Fruit fly (Drosophila melanogaster) whole organism, pupa: ENCODE results near the gene VhaAC39-2.

ENCODE experiments used
- CG10348 ChIP-seq: fragments of 200-800 bp; sonication (Bioruptor generic); IDR thresholded peaks from 2 replicates; pipeline ENCODE4 v1.3.6; 2022; ENCODE audit warnings: missing biosample characterization, missing genetic modification characterization
- CG12605 ChIP-seq: fragments of 200-800 bp; sonication (Bioruptor generic); IDR thresholded peaks from 2 replicates; pipeline ENCODE4 v1.3.6; 2022; ENCODE audit warnings: missing biosample characterization, missing genetic modification characterization
- CG13204 ChIP-seq: fragments of 200-800 bp; sonication (Bioruptor generic); optimal IDR thresholded peaks from 2 replicates; lab custom pipeline; 2018; ENCODE audit warnings: missing biosample characterization, mild to moderate bottlenecking, missing genetic modification characterization, moderate library complexity
- CG14655 ChIP-seq: fragments of 200-800 bp; sonication (Bioruptor generic); optimal IDR thresholded peaks from 3 replicates; lab custom pipeline; 2017; ENCODE audit warnings: mild to moderate bottlenecking, missing biosample characterization, missing genetic modification reagents, missing genetic modification characterization
- CG15710 ChIP-seq: fragments of 200-800 bp; sonication (Bioruptor generic); optimal IDR thresholded peaks from 2 replicates; lab custom pipeline; 2018; ENCODE audit warnings: missing biosample characterization, mild to moderate bottlenecking, missing genetic modification characterization, moderate library complexity
- CG17806 ChIP-seq: fragments of 200-800 bp; sonication (Bioruptor generic); optimal IDR thresholded peaks from 2 replicates; lab custom pipeline; 2018; ENCODE audit warnings: missing biosample characterization, mild to moderate bottlenecking, missing genetic modification characterization, moderate library complexity
- CG32121 ChIP-seq: fragments of 200-800 bp; sonication (Bioruptor generic); IDR thresholded peaks from 2 replicates; pipeline ENCODE4 v1.3.6; 2022; ENCODE audit warnings: missing biosample characterization, missing genetic modification characterization
- CG34367 ChIP-seq: fragments of 200-800 bp; sonication (Bioruptor generic); optimal IDR thresholded peaks from 2 replicates; lab custom pipeline; 2018; ENCODE audit warnings: missing biosample characterization, mild to moderate bottlenecking, missing genetic modification characterization
- CG4496 ChIP-seq: fragments of 200-800 bp; sonication (Bioruptor generic); IDR thresholded peaks from 3 replicates; pipeline ENCODE4 v1.3.6; 2022; ENCODE audit warnings: missing biosample characterization, missing genetic modification characterization
- CG8159 ChIP-seq: fragments of 200-800 bp; sonication (Bioruptor generic); optimal IDR thresholded peaks from 3 replicates; lab custom pipeline; 2018; ENCODE audit warnings: missing biosample characterization, mild to moderate bottlenecking, missing genetic modification characterization, moderate library complexity
- CG8301 ChIP-seq: fragments of 200-800 bp; sonication (Bioruptor generic); optimal IDR thresholded peaks from 2 replicates; lab custom pipeline; 2018; ENCODE audit warnings: missing biosample characterization, mild to moderate bottlenecking, missing genetic modification characterization
- CG9948 ChIP-seq: fragments of 200-800 bp; sonication (Bioruptor generic); optimal IDR thresholded peaks from 2 replicates; lab custom pipeline; 2018; ENCODE audit warnings: missing biosample characterization, mild to moderate bottlenecking, missing genetic modification characterization, moderate library complexity
- D1 ChIP-seq: fragments of 200-800 bp; sonication (Bioruptor generic); optimal IDR thresholded peaks from 2 replicates; lab custom pipeline; 2018; ENCODE audit warnings: missing biosample characterization, mild to moderate bottlenecking, missing genetic modification characterization, moderate library complexity
- EcR ChIP-seq: fragments of 200-800 bp; sonication (Bioruptor generic); optimal IDR thresholded peaks from 3 replicates; lab custom pipeline; 2019; ENCODE audit warnings: missing biosample characterization, missing genetic modification characterization, mild to moderate bottlenecking, moderate library complexity, missing genetic modification reagents
- Ets98B ChIP-seq: fragments of 200-800 bp; sonication (Bioruptor generic); IDR thresholded peaks from 2 replicates; pipeline ENCODE4 v1.3.6; 2022; ENCODE audit warnings: missing biosample characterization, missing genetic modification characterization
- Pif1A ChIP-seq: fragments of 200-800 bp; sonication (Bioruptor generic); optimal IDR thresholded peaks from 3 replicates; lab custom pipeline; 2016; ENCODE audit warnings: missing biosample characterization, missing genetic modification characterization
- Pif1B ChIP-seq: fragments of 200-800 bp; sonication (Bioruptor generic); optimal IDR thresholded peaks from 3 replicates; lab custom pipeline; 2016; ENCODE audit warnings: missing biosample characterization, missing genetic modification characterization
- Snoo ChIP-seq: fragments of 200-800 bp; sonication (Bioruptor generic); optimal IDR thresholded peaks from 3 replicates; lab custom pipeline; 2017; ENCODE audit warnings: missing biosample characterization, mild to moderate bottlenecking, missing genetic modification characterization, inconsistent platforms
- fd96Ca ChIP-seq: fragments of 200-800 bp; sonication (Bioruptor generic); IDR thresholded peaks from 3 replicates; pipeline ENCODE4 v1.3.6; 2022; ENCODE audit warnings: missing biosample characterization, missing genetic modification characterization
- gl ChIP-seq: fragments of 200-800 bp; sonication (Bioruptor generic); optimal IDR thresholded peaks from 2 replicates; lab custom pipeline; 2018; ENCODE audit warnings: missing biosample characterization, mild to moderate bottlenecking, missing genetic modification characterization
- rn ChIP-seq: fragments of 200-800 bp; sonication (Bioruptor generic); IDR thresholded peaks from 2 replicates; pipeline ENCODE4 v1.3.6; 2022; ENCODE audit warnings: missing biosample characterization, missing genetic modification characterization

VhaAC39-2 gene

dm6 chr3R:23130181-23130580 lies 28.9 kb downstream of the VhaAC39-2 start:
- TF ChIP-seq CG12605 (GFP tag; lab: Robert Waterston, UW) (no peak), EcR (GFP tag; lab: Kevin White, UChicago) (no peak), Pif1B (GFP tag; lab: Kevin White, UChicago) (no peak), CG17806 (tag; lab: Kevin White, UChicago) (no peak), CG10348 (no peak), fd96Ca (GFP tag; lab: Robert Waterston, UW) (no peak), Pif1A (GFP tag; lab: Kevin White, UChicago) (no peak), CG34367 (tag; lab: Kevin White, UChicago) (no peak), CG14655 (GFP tag; lab: Kevin White, UChicago) (no peak), CG9948 (tag; lab: Kevin White, UChicago) (no peak), CG32121 (GFP tag; lab: Robert Waterston, UW) (no peak), D1 (tag; lab: Kevin White, UChicago) (no peak), gl (tag; lab: Kevin White, UChicago) (no peak), CG8301 (tag; lab: Kevin White, UChicago) (no peak), Snoo (tag; lab: Kevin White, UChicago) (no peak), CG13204 (GFP tag; lab: Kevin White, UChicago) (no peak), CG15710 (tag; lab: Kevin White, UChicago) (no peak), rn (no peak)

- TF ChIP-seq EcR (GFP tag; lab: Kevin White, UChicago) (no peak), rn (no peak), Pif1A (GFP tag; lab: Kevin White, UChicago) (no peak), fd96Ca (GFP tag; lab: Robert Waterston, UW) (no peak), CG10348 (no peak), CG12605 (GFP tag; lab: Robert Waterston, UW) (no peak), CG15710 (tag; lab: Kevin White, UChicago) (no peak), Ets98B (GFP tag; lab: Robert Waterston, UW) (no peak)
These were observed 29.5 kb downstream of the VhaAC39-2 start for dm6 chr3R:23129617-23130016.

- TF ChIP-seq rn = no peak
- TF ChIP-seq CG14655 (GFP tag; lab: Kevin White, UChicago) = no peak
- no peak for TF ChIP-seq CG10348
- TF ChIP-seq CG17806 (tag; lab: Kevin White, UChicago) = no peak
- no peak for TF ChIP-seq fd96Ca (GFP tag; lab: Robert Waterston, UW)
- TF ChIP-seq CG13204 (GFP tag; lab: Kevin White, UChicago) = no peak
- TF ChIP-seq CG4496 = no peak
- no peak for TF ChIP-seq CG15710 (tag; lab: Kevin White, UChicago)
- TF ChIP-seq CG34367 (tag; lab: Kevin White, UChicago) = no peak
- no peak for TF ChIP-seq D1 (tag; lab: Kevin White, UChicago)
- no peak for TF ChIP-seq CG8301 (tag; lab: Kevin White, UChicago)
- no peak for TF ChIP-seq Snoo (tag; lab: Kevin White, UChicago)
- TF ChIP-seq CG9948 (tag; lab: Kevin White, UChicago) = no peak
- no peak for TF ChIP-seq Pif1A (GFP tag; lab: Kevin White, UChicago)
- no peak for TF ChIP-seq Pif1B (GFP tag; lab: Kevin White, UChicago)
- TF ChIP-seq Ets98B (GFP tag; lab: Robert Waterston, UW) = no peak
- TF ChIP-seq CG8159 = no peak
- TF ChIP-seq CG12605 (GFP tag; lab: Robert Waterston, UW) = no peak
- no peak for TF ChIP-seq EcR (GFP tag; lab: Kevin White, UChicago)
These were observed 31.3 kb downstream of the VhaAC39-2 start, which contains the start of gene CG31457 for dm6 chr3R:23127796-23128195. Gene CG31457, minus strand, starts transcription at chr3R:23127981.

- no peak for TF ChIP-seq gl (tag; lab: Kevin White, UChicago)
- TF ChIP-seq CG13204 (GFP tag; lab: Kevin White, UChicago) = no peak
- TF ChIP-seq CG8159 = no peak
- TF ChIP-seq EcR (GFP tag; lab: Kevin White, UChicago) = no peak
- TF ChIP-seq Pif1B (GFP tag; lab: Kevin White, UChicago) = no peak
- no peak for TF ChIP-seq CG4496
- no peak for TF ChIP-seq CG34367 (tag; lab: Kevin White, UChicago)
- no peak for TF ChIP-seq Pif1A (GFP tag; lab: Kevin White, UChicago)
- TF ChIP-seq CG17806 (tag; lab: Kevin White, UChicago) = no peak
- no peak for TF ChIP-seq fd96Ca (GFP tag; lab: Robert Waterston, UW)
- TF ChIP-seq CG10348 = no peak
- TF ChIP-seq D1 (tag; lab: Kevin White, UChicago) = no peak
- no peak for TF ChIP-seq CG9948 (tag; lab: Kevin White, UChicago)
- TF ChIP-seq CG8301 (tag; lab: Kevin White, UChicago) = no peak
- TF ChIP-seq Ets98B (GFP tag; lab: Robert Waterston, UW) = no peak
- no peak for TF ChIP-seq CG14655 (GFP tag; lab: Kevin White, UChicago)
- TF ChIP-seq CG12605 (GFP tag; lab: Robert Waterston, UW) = no peak
- no peak for TF ChIP-seq Snoo (tag; lab: Kevin White, UChicago)
- no peak for TF ChIP-seq rn
- TF ChIP-seq CG15710 (tag; lab: Kevin White, UChicago) = no peak
These were observed 32.7 kb downstream of the VhaAC39-2 start, which contains the start of gene CG31365 for dm6 chr3R:23126241-23127022. Gene CG31365, minus strand, starts transcription at chr3R:23126422.

dm6 chr3R:23120933-23121332 lies 38.2 kb downstream of the VhaAC39-2 start:
- TF ChIP-seq Pif1A (GFP tag; lab: Kevin White, UChicago) = no peak
- no peak for TF ChIP-seq rn
- no peak for TF ChIP-seq Snoo (tag; lab: Kevin White, UChicago)
- TF ChIP-seq CG14655 (GFP tag; lab: Kevin White, UChicago) = no peak
- TF ChIP-seq CG17806 (tag; lab: Kevin White, UChicago) = no peak
- no peak for TF ChIP-seq CG12605 (GFP tag; lab: Robert Waterston, UW)
- no peak for TF ChIP-seq Pif1B (GFP tag; lab: Kevin White, UChicago)
- no peak for TF ChIP-seq CG4496
- no peak for TF ChIP-seq CG8159
- no peak for TF ChIP-seq CG13204 (GFP tag; lab: Kevin White, UChicago)
- TF ChIP-seq CG8301 (tag; lab: Kevin White, UChicago) = no peak
- TF ChIP-seq CG32121 (GFP tag; lab: Robert Waterston, UW) = no peak
- no peak for TF ChIP-seq CG15710 (tag; lab: Kevin White, UChicago)
- no peak for TF ChIP-seq EcR (GFP tag; lab: Kevin White, UChicago)
